Fruit fly (Drosophila melanogaster): ENCODE results near the gene Srp19.

Gene Srp19

DNA sequence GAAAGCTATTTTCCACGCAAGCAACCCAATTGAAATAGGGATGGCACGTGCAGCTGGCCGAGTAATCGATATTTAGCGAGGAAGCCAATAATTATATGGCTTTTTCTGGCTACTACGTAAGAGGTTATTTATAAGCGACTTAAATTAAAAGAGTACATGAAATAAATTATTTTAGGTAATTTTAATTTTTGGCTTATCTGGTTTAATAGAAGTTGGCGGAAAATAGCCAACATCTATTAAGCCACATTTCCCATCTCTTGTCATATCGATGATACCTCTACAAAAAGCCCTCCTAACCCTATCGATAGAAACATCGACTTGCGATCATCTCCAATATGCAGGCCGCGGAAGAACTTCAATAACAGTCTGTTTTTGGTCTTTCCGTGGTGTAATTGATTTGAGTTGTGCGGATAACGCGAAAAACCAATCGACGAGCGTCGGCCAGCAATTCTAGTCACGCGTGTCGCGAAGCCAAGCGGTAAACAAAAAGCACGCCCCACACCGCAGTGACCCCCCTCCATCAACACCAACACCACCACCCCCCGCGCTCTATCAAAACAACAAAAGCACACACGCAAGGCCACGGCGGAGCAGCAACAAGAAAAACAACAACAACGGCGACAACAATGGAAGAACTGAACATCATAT is at the start of gene Srp19, which contains the start of gene qm:
TSS of gene Srp19 (minus strand) at position 51 of the 648 bp plus-strand sequence.
TSS of gene qm (plus strand) at position 330 of the 648 bp plus-strand sequence.
- TF ChIP-seq CG31627 (GFP tag; optimal IDR thresholded peaks at IDR 0.05) (peak; percentile 50), CG15336 (GFP tag; IDR thresholded peaks at IDR 0.05) (no peak), CG1621 (tag; optimal IDR thresholded peaks at IDR 0.05) (peak; percentile 35), spab (GFP tag; optimal IDR thresholded peaks at IDR 0.05) (no peak), dsx (GFP tag; optimal IDR thresholded peaks at IDR 0.05; ENCODE audit: poor library complexity, severe bottlenecking) (peak; percentile 37), fd85E (GFP tag; optimal IDR thresholded peaks at IDR 0.05) (no peak), Ets96B (tag; optimal IDR thresholded peaks at IDR 0.05) (no peak), salr (GFP tag; optimal IDR thresholded peaks at IDR 0.05) (no peak), CG10669 (GFP tag; optimal IDR thresholded peaks at IDR 0.05) (no peak), OdsH (GFP tag; optimal IDR thresholded peaks at IDR 0.05) (no peak), Eip78C (GFP tag) (peak; percentile 52), CG3032 (tag; optimal IDR thresholded peaks at IDR 0.05) (peak; percentile 33), vri (GFP tag; optimal IDR thresholded peaks at IDR 0.05) (no peak), Gug (GFP tag; IDR thresholded peaks at IDR 0.05) (no peak), CG32006 (GFP tag; optimal IDR thresholded peaks at IDR 0.05) (peak; percentile 15), Hr38 (GFP tag; optimal IDR thresholded peaks at IDR 0.05) (no peak), Sox15 (GFP tag; optimal IDR thresholded peaks at IDR 0.05) (no peak), Blimp-1 (GFP tag; optimal IDR thresholded peaks at IDR 0.05) (no peak), CG6276 (GFP tag; optimal IDR thresholded peaks at IDR 0.05) (no peak), achi (GFP tag; optimal IDR thresholded peaks at IDR 0.05) (peak; percentile 1), Sox102F (GFP tag; optimal IDR thresholded peaks at IDR 0.05) (no peak), Hr39 (GFP tag; optimal IDR thresholded peaks at IDR 0.05) (peak; percentile 31), net (GFP tag; optimal IDR thresholded peaks at IDR 0.05) (no peak), CG11902 (GFP tag; optimal IDR thresholded peaks at IDR 0.05) (no peak), CG10631 (GFP tag; optimal IDR thresholded peaks at IDR 0.05) (peak; percentile 60), CG7368 (GFP tag; optimal IDR thresholded peaks at IDR 0.05) (no peak), fkh (GFP tag; optimal IDR thresholded peaks at IDR 0.05) (peak; percentile 74), CG6854 (GFP tag; optimal IDR thresholded peaks at IDR 0.05) (peak; percentile 65), esn (GFP tag; optimal IDR thresholded peaks at IDR 0.05) (peak; percentile 66), CG8119 (GFP tag; IDR thresholded peaks at IDR 0.05) (peak; percentile 52; the same call in 1 of the 3 replicates), CG6163 (GFP tag; IDR thresholded peaks at IDR 0.05) (no peak; the same call in 2 of the 3 replicates), lz (GFP tag; optimal IDR thresholded peaks at IDR 0.05) (peak; percentile 66), CG9139 (GFP tag; optimal IDR thresholded peaks at IDR 0.05) (peak; percentile 33), dac (GFP tag; optimal IDR thresholded peaks at IDR 0.05) (no peak), Eip75B (GFP tag; optimal IDR thresholded peaks at IDR 0.05) (peak; percentile 54), CG6792 (GFP tag; optimal IDR thresholded peaks at IDR 0.05) (peak; percentile 5), CG34406 (GFP tag; optimal IDR thresholded peaks at IDR 0.05) (no peak), CG11762 (GFP tag; optimal IDR thresholded peaks at IDR 0.05; ENCODE audit: insufficient read depth) (no peak), acj6 (GFP tag; optimal IDR thresholded peaks at IDR 0.05) (no peak), CG6808 (GFP tag; optimal IDR thresholded peaks at IDR 0.05) (no peak), Lpt (GFP tag; optimal IDR thresholded peaks at IDR 0.05) (no peak), Eip93F (GFP tag; optimal IDR thresholded peaks at IDR 0.05) (peak; percentile 63), Met (GFP tag; optimal IDR thresholded peaks at IDR 0.05) (no peak), pdm3 (GFP tag; optimal IDR thresholded peaks at IDR 0.05) (no peak), eg (GFP tag; IDR thresholded peaks at IDR 0.05) (no peak; the same call in 2 of the 3 replicates), ss (GFP tag; optimal IDR thresholded peaks at IDR 0.05) (peak; percentile 67 to 90), CG8632 (GFP tag; optimal IDR thresholded peaks at IDR 0.05) (no peak), cyc (GFP tag; optimal IDR thresholded peaks at IDR 0.05) (peak; percentile 23), CG8319 (GFP tag; optimal IDR thresholded peaks at IDR 0.05) (no peak), CG11294 (GFP tag; IDR thresholded peaks at IDR 0.05) (no peak), CG16779 (tag; optimal IDR thresholded peaks at IDR 0.05) (no peak)

All from whole organism, prepupa.